Worm (Caenorhabditis elegans) whole organism, L2 larva: Measurements from ENCODE around the gene gst-2.

ENCODE experiments used
- R02D3.7 ChIP-seq: fragments of 150-350 bp; optimal IDR thresholded peaks from 2 replicates; lab custom pipeline; 2014; ENCODE audit warnings: missing biosample characterization, missing genetic modification characterization
- crh-2 ChIP-seq: sonication (generic microtip); optimal IDR thresholded peaks from 2 replicates; lab custom pipeline; 2017; ENCODE audit warnings: missing biosample characterization, missing genetic modification characterization
- fos-1 ChIP-seq: fragments of 150-350 bp; optimal IDR thresholded peaks from 2 replicates; lab custom pipeline; 2014; ENCODE audit warnings: missing biosample characterization, missing genetic modification characterization
- lsy-2 ChIP-seq, 2 experiments: fragments of 150-350 bp in 1 of 2; sonication (generic microtip) in 1 of 2; optimal IDR thresholded peaks; 2 replicates each; lab custom pipeline; 2014 to 2017; ENCODE audit warnings: missing biosample characterization in 2 of 2, missing genetic modification characterization in 2 of 2
- sma-3 ChIP-seq: sonication (generic microtip); optimal IDR thresholded peaks from 2 replicates; lab custom pipeline; 2016; ENCODE audit warnings: missing genetic modification reagents, missing genetic modification characterization, missing compliant biosample characterization

Gene gst-2

ce11 chrIV:10090358-10090757 is 51.5 kb downstream of the gst-2 start, which contains the start of gene ttbk-5:
ttbk-5 (plus strand) TSS chrIV:10090658.
- no peak for TF ChIP-seq R02D3.7 (tag; lab: Kevin White, UChicago)
- no peak for TF ChIP-seq fos-1 (tag; lab: Kevin White, UChicago)
- no peak for TF ChIP-seq crh-2 (tag; lab: Kevin White, UChicago)
- no peak for TF ChIP-seq lsy-2 (tag; optimal IDR thresholded peaks at IDR 0.05; lab: Kevin White, UChicago)
- no peak for TF ChIP-seq sma-3 (GFP tag; lab: Kevin White, UChicago)
- TF ChIP-seq, all 48 proteins: peak for 0
